Worm (Caenorhabditis elegans): ENCODE measurements around the gene ZK1098.11.

ce11 chrIII:9509764-9510370 is 46.5 kb upstream of the ZK1098.11 start:
- TF ChIP-seq W03F9.2 (tag; optimal IDR thresholded peaks at IDR 0.05) (no peak), dao-5 (tag; optimal IDR thresholded peaks at IDR 0.05) (peak; percentile 46), him-1 (tag; optimal IDR thresholded peaks at IDR 0.05) (no peak)
